Worm (Caenorhabditis elegans): ENCODE data around the gene met-2.

DNA sequence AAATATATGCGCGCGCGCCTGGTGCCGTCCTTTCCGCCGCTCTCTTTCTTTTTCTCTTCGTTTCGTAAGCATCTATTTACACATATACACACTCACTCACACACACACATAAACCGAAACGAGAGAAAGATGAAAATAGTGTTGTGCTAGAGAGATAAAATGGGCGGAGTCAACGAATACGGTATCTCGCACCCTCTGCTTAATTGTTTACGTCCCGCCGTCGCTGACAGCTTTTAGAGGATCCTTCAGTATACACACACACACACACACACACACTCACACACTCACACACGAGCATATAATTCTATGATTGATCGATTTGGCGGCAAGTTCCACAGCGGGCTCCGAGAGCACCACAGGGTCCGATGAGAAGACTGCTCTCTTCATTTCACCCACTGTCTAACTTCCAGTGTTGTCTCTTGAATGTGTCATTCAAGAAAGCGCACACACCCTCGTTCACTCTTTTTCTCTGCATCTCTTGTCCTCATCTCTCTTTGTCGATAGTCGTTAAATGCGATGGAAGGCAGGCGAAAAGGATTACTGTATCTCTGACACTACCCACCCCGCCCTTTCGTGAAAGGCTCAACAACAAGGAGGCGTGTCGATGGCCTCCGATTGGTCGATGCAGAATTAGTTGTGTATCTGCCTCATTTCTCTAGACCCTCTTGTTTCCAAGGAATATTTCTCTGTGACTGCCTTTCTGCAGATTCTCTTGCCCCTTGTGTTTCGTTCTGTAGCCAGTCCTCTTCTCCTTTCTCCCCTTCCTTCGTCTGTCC, 42.3 kb downstream of the met-2 start:
- TF ChIP-seq egl-27 (tag; optimal IDR thresholded peaks at IDR 0.05) (peak; percentile 32 to 77), nhr-28 (tag; optimal IDR thresholded peaks at IDR 0.05) (no peak), unc-86 (tag; optimal IDR thresholded peaks at IDR 0.05) (peak; percentile 96), lin-15B (tag; optimal IDR thresholded peaks at IDR 0.05) (peak; percentile 65), egl-13 (tag; optimal IDR thresholded peaks at IDR 0.05) (peak; percentile 92)

Data from whole organism, L1 larva.